Worm (Caenorhabditis elegans) whole organism, L4 larva: ENCODE measurements around the gene F35A5.2.

Experiments used
- dpl-1 ChIP-seq: fragments of 150-350 bp; optimal IDR thresholded peaks from 2 replicates; lab custom pipeline; 2014; ENCODE audit warnings: missing biosample characterization, missing genetic modification reagents, missing genetic modification characterization
- mdl-1 ChIP-seq, 2 experiments: fragments of 150-350 bp in 1 of 2; sonication (generic microtip) in 1 of 2; optimal IDR thresholded peaks; 2 replicates each; lab custom pipeline; 2014 to 2017; ENCODE audit warnings: missing biosample characterization in 2 of 2, missing genetic modification characterization in 2 of 2
- nhr-48 ChIP-seq: sonication (generic microtip); optimal IDR thresholded peaks from 2 replicates; lab custom pipeline; 2016; ENCODE audit warnings: mild to moderate bottlenecking, missing genetic modification characterization, missing compliant biosample characterization
- zip-11 ChIP-seq: fragments of 200-800 bp; sonication (Bioruptor generic); IDR thresholded peaks from 2 replicates; pipeline ENCODE4 v1.3.6; 2022; ENCODE audit warnings: missing genetic modification characterization, missing compliant biosample characterization
- ztf-11 ChIP-seq: fragments of 150-350 bp; optimal IDR thresholded peaks from 2 replicates; lab custom pipeline; 2014; ENCODE audit warnings: missing biosample characterization, missing genetic modification characterization

DNA sequence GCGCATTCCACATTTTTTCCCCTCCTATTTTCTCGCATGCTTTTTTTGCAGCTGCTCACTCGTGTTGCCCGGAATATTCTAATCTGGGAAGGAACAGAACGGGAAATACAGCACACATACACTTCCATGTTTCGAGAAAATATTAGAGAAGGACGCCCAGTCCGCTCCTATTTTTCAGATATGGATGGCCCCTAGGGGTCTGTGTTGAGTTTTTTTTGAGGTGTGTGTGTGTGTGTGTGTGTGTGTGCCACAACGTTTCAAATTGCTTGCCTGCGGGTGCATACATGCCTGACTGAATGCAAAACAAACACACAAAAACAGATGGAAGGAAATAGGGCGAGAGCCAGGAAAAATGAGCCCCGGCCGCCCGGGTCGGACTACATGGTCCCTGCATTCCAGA is 16.7 kb downstream of the F35A5.2 start:
- TF ChIP-seq ztf-11 (tag; lab: Kevin White, UChicago) (no peak), zip-11 (GFP tag; lab: Robert Waterston, UW) (no peak), dpl-1 (GFP tag; lab: Kevin White, UChicago) (no peak), nhr-48 (no peak), mdl-1 (tag; optimal IDR thresholded peaks at IDR 0.05; lab: Kevin White, UChicago) (no peak)
